Worm (Caenorhabditis elegans): Measurements from ENCODE around the gene scl-18.

- no peak for TF ChIP-seq F13C5.2 (tag; optimal IDR thresholded peaks at IDR 0.05)
- no peak for TF ChIP-seq flt-1 (GFP tag; IDR thresholded peaks at IDR 0.05)
- TF ChIP-seq ets-7 (tag; optimal IDR thresholded peaks at IDR 0.05), result no peak
- no peak for TF ChIP-seq tbx-37 (GFP tag; conservative IDR thresholded peaks at IDR 0.05)
- TF ChIP-seq pes-1 (GFP tag; IDR thresholded peaks at IDR 0.05), result no peak
- no peak for TF ChIP-seq hnd-1 (tag; optimal IDR thresholded peaks at IDR 0.05)
- no peak for TF ChIP-seq sea-1 (GFP tag; conservative IDR thresholded peaks at IDR 0.05)
- no peak for TF ChIP-seq ama-1 (optimal IDR thresholded peaks at IDR 0.05)
- no peak for TF ChIP-seq tbx-11 (GFP tag; IDR thresholded peaks at IDR 0.05)
- TF ChIP-seq scrt-1 (GFP tag; IDR thresholded peaks at IDR 0.05), result no peak
- no peak for TF ChIP-seq tra-4 (tag; optimal IDR thresholded peaks at IDR 0.05)
- no peak for TF ChIP-seq ceh-13 (GFP tag; optimal IDR thresholded peaks at IDR 0.05)
- no peak for TF ChIP-seq hmg-4 (GFP tag; optimal IDR thresholded peaks at IDR 0.05)
Measured at ce11 chrIV:11754328-11754727, at the start of gene scl-18.
